Worm (Caenorhabditis elegans) whole organism, early embryonic: ENCODE data around the gene pbo-6.

ENCODE experiments used
- ama-1 ChIP-seq: fragments of 150-350 bp; optimal IDR thresholded peaks from 2 replicates; lab custom pipeline; 2014
- ceh-13 ChIP-seq: fragments of 200-800 bp; sonication (Bioruptor generic); optimal IDR thresholded peaks from 2 replicates; lab custom pipeline; 2018; ENCODE audit warnings: mild to moderate bottlenecking, missing genetic modification characterization, missing compliant biosample characterization
- ets-7 ChIP-seq: sonication (generic microtip); optimal IDR thresholded peaks from 2 replicates; lab custom pipeline; 2016; ENCODE audit warnings: missing genotype, missing genetic modification characterization, missing compliant biosample characterization
- tbx-11 ChIP-seq: fragments of 200-800 bp; sonication (Bioruptor generic); IDR thresholded peaks from 2 replicates; pipeline ENCODE4 v1.3.6; 2022; ENCODE audit warnings: missing genetic modification characterization, missing compliant biosample characterization
- tra-4 ChIP-seq: sonication (generic microtip); optimal IDR thresholded peaks from 2 replicates; lab custom pipeline; 2017; ENCODE audit warnings: missing genetic modification characterization, missing compliant biosample characterization

DNA sequence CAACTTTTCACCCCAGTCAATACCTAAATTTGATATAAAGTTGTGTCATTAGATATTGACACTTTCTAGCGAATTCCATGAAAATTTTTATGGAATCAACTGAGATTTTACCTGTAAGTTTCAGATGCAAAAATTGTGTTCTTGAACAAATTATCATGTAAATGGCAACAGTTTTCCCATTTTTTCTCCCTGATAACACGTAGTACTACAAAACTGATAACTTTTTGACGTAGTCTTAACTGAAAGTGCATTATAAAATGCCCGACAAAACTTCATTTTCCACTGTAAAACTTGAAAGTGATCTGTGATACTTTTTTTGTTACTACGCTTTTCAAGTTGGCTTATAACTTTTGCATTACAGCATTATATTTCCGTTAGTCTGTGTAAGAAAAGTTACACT lies 49.8 kb downstream of the pbo-6 start:
- no peak for TF ChIP-seq ceh-13 (GFP tag; lab: Kevin White, UChicago)
- no peak for TF ChIP-seq ets-7 (tag; lab: Kevin White, UChicago)
- no peak for TF ChIP-seq tra-4 (tag; lab: Kevin White, UChicago)
- TF ChIP-seq ama-1 (lab: Kevin White, UChicago) = no peak
- no peak for TF ChIP-seq tbx-11 (GFP tag; lab: Robert Waterston, UW)
